Worm (Caenorhabditis elegans) whole organism, L2 larva: ENCODE results near the gene F47B10.6.

Experiments used
- aly-2 ChIP-seq: fragments of 150-350 bp; optimal IDR thresholded peaks from 2 replicates; lab custom pipeline; 2014; ENCODE audit warnings: missing biosample characterization, missing genetic modification characterization
- ama-1 ChIP-seq: fragments of 150-350 bp; optimal IDR thresholded peaks from 2 replicates; lab custom pipeline; 2018; ENCODE audit warnings: inconsistent platforms
- elt-3 ChIP-seq: sonication (generic microtip); optimal IDR thresholded peaks from 2 replicates; lab custom pipeline; 2017; ENCODE audit warnings: missing biosample characterization, missing genetic modification characterization
- lsy-2 ChIP-seq, 2 experiments: fragments of 150-350 bp in 1 of 2; sonication (generic microtip) in 1 of 2; optimal IDR thresholded peaks; 2 replicates each; lab custom pipeline; 2014 to 2017; ENCODE audit warnings: missing biosample characterization in 2 of 2, missing genetic modification characterization in 2 of 2
- nhr-11 ChIP-seq: fragments of 150-350 bp; optimal IDR thresholded peaks from 2 replicates; lab custom pipeline; 2014; ENCODE audit warnings: missing biosample characterization, missing genetic modification characterization
- nhr-237 ChIP-seq: fragments of 150-350 bp; optimal IDR thresholded peaks from 2 replicates; lab custom pipeline; 2014; ENCODE audit warnings: missing biosample characterization, missing genetic modification characterization
- nhr-25 ChIP-seq: fragments of 150-350 bp; sonication (generic microtip); optimal IDR thresholded peaks from 3 replicates; lab custom pipeline; 2014; ENCODE audit warnings: missing biosample characterization, missing genetic modification characterization
- zag-1 ChIP-seq: fragments of 150-350 bp; optimal IDR thresholded peaks from 2 replicates; lab custom pipeline; 2014; ENCODE audit warnings: missing biosample characterization, missing genetic modification characterization

ce11 chrX:10891890-10892289, 3.6 kb downstream of the F47B10.6 start, which contains the start of gene F47B10.3:
- TF ChIP-seq lsy-2 (tag; optimal IDR thresholded peaks at IDR 0.05; lab: Kevin White, UChicago): no peak
- TF ChIP-seq elt-3: no peak
- no peak for TF ChIP-seq zag-1 (tag; lab: Kevin White, UChicago)
- no peak for TF ChIP-seq nhr-11 (tag; lab: Kevin White, UChicago)
- no peak for TF ChIP-seq nhr-237 (tag; lab: Kevin White, UChicago)
- TF ChIP-seq nhr-25: no peak
- no peak for TF ChIP-seq ama-1 (lab: Kevin White, UChicago)
- no peak for TF ChIP-seq aly-2 (tag; lab: Kevin White, UChicago)
